Fruit fly (Drosophila melanogaster) whole organism, pupa: ENCODE results near the gene CG14312.

Experiments
- EcR ChIP-seq: fragments of 200-800 bp; sonication (Bioruptor generic); optimal IDR thresholded peaks from 3 replicates; lab custom pipeline; 2019; ENCODE audit warnings: missing biosample characterization, missing genetic modification characterization, mild to moderate bottlenecking, moderate library complexity, missing genetic modification reagents
- Snoo ChIP-seq: fragments of 200-800 bp; sonication (Bioruptor generic); optimal IDR thresholded peaks from 3 replicates; lab custom pipeline; 2017; ENCODE audit warnings: missing biosample characterization, mild to moderate bottlenecking, missing genetic modification characterization, inconsistent platforms

DNA sequence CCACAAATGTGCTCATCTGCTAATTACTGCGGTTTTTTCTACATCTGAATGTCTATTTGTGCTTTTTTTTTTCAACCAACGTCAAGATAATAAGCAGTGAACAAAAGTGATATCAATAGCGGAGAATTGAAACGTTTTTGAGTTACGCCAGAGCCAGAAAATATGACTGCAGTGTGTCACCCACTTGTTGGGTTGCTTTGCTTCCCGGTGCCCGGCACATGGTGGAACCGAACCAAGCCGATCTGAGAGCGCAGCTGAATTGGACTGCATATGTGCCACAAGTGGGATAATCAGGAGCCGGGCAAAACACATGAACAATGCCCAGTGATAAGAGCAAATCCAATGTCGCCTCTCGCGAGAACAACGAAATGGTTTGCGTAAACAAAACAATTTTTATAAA, 9.0 kb upstream of the CG14312 start:
- TF ChIP-seq EcR (GFP tag; lab: Kevin White, UChicago): no peak
- TF ChIP-seq Snoo (tag; lab: Kevin White, UChicago): no peak
